Worm (Caenorhabditis elegans) whole organism, young adult: ENCODE data around the gene glit-1.
A peak's percentile ranks its signal among the peaks of the same experiment; 100 is the strongest.

ENCODE experiments used
- C17E4.6 ChIP-seq: fragments of 200-800 bp; sonication (Bioruptor generic); IDR thresholded peaks from 2 replicates; pipeline ENCODE4 v1.3.6; 2022; ENCODE audit warnings: missing genetic modification reagents, missing genetic modification characterization, missing compliant biosample characterization
- F52B5.7 ChIP-seq: sonication (generic microtip); optimal IDR thresholded peaks from 2 replicates; lab custom pipeline; 2016; ENCODE audit warnings: mild to moderate bottlenecking, missing genetic modification characterization, missing compliant biosample characterization
- ama-1 ChIP-seq, 3 experiments: fragments of 150-350 bp in 1 of 3; sonication (generic microtip) in 2 of 3; optimal IDR thresholded peaks; 2 replicates each; lab custom pipeline; 2014 to 2018; ENCODE audit warnings: missing biosample characterization in 2 of 3, missing genetic modification characterization in 2 of 3, missing genetic modification reagents in 2 of 3
- attf-5 ChIP-seq: fragments of 200-800 bp; sonication (Bioruptor generic); optimal IDR thresholded peaks from 2 replicates; lab custom pipeline; 2018; ENCODE audit warnings: mild to moderate bottlenecking, missing genetic modification characterization, missing compliant biosample characterization
- bed-1 ChIP-seq: fragments of 200-800 bp; sonication (Bioruptor generic); IDR thresholded peaks from 2 replicates; pipeline ENCODE4 v1.3.6; 2022; ENCODE audit warnings: missing genetic modification reagents, missing genetic modification characterization, missing compliant biosample characterization
- ceh-100 ChIP-seq: fragments of 200-800 bp; sonication (Bioruptor generic); IDR thresholded peaks from 2 replicates; pipeline ENCODE4 v1.3.6; 2022; ENCODE audit warnings: missing genetic modification reagents, missing genetic modification characterization, missing compliant biosample characterization
- let-526 ChIP-seq: fragments of 200-800 bp; sonication (Bioruptor generic); IDR thresholded peaks from 2 replicates; pipeline ENCODE4 v1.3.6; 2022; ENCODE audit warnings: missing genetic modification reagents, missing genetic modification characterization, missing compliant biosample characterization
- sea-2 ChIP-seq: fragments of 200-800 bp; sonication (Bioruptor generic); IDR thresholded peaks from 2 replicates; pipeline ENCODE4 v1.3.6; 2022; ENCODE audit warnings: missing genetic modification characterization, missing compliant biosample characterization
- snpc-1.3 ChIP-seq: sonication (generic microtip); optimal IDR thresholded peaks from 2 replicates; lab custom pipeline; 2017; ENCODE audit warnings: missing genetic modification characterization, mild to moderate bottlenecking, missing compliant biosample characterization, antibody characterized with exemption, moderate library complexity, missing genotype, missing genetic modification reagents; ENCODE audit not compliant: insufficient read depth
- sptf-2 ChIP-seq: fragments of 200-800 bp; sonication (Bioruptor generic); optimal IDR thresholded peaks from 2 replicates; lab custom pipeline; 2018; ENCODE audit warnings: mild to moderate bottlenecking, missing genetic modification characterization, missing compliant biosample characterization
- unc-130 ChIP-seq: sonication (generic microtip); optimal IDR thresholded peaks from 2 replicates; lab custom pipeline; 2016; ENCODE audit warnings: missing genetic modification reagents, missing genetic modification characterization, missing compliant biosample characterization

ce11 chrX:4706755-4707226 is 5.3 kb upstream of the glit-1 start, which contains the start of gene dhhc-10:
- no peak for TF ChIP-seq ama-1 (optimal IDR thresholded peaks at IDR 0.05; lab: Kevin White, UChicago)
- TF ChIP-seq ama-1 (GFP tag; optimal IDR thresholded peaks at IDR 0.05; lab: Kevin White, UChicago): no peak
- peak; percentile 9 for TF ChIP-seq attf-5 (GFP tag; lab: Kevin White, UChicago)
- no peak for TF ChIP-seq unc-130 (GFP tag; lab: Kevin White, UChicago)
- TF ChIP-seq F52B5.7 (tag; lab: Kevin White, UChicago): no peak
- no peak for TF ChIP-seq bed-1 (GFP tag; lab: Robert Waterston, UW)
- no peak for TF ChIP-seq sptf-2 (GFP tag; lab: Kevin White, UChicago)
- TF ChIP-seq let-526 (GFP tag; lab: Robert Waterston, UW): no peak
- no peak for TF ChIP-seq snpc-1.3 (tag; lab: Kevin White, UChicago)
- TF ChIP-seq C17E4.6 (GFP tag; lab: Robert Waterston, UW): no peak
- no peak for TF ChIP-seq ceh-100 (GFP tag; lab: Robert Waterston, UW)
- no peak for TF ChIP-seq sea-2 (GFP tag; lab: Robert Waterston, UW)
